Worm (Caenorhabditis elegans) whole organism, mixed stage, embryonic: ENCODE results near the gene D1025.10.

ENCODE experiments used
- M03D4.4 ChIP-seq: sonication (generic microtip); optimal IDR thresholded peaks from 2 replicates; lab custom pipeline; 2017; ENCODE audit warnings: mild to moderate bottlenecking, missing genetic modification characterization, missing compliant biosample characterization
- bed-3 ChIP-seq: fragments of 200-800 bp; sonication (Bioruptor generic); optimal IDR thresholded peaks from 3 replicates; lab custom pipeline; 2018; ENCODE audit warnings: mild to moderate bottlenecking, missing genetic modification characterization, moderate library complexity, missing compliant biosample characterization
- blmp-1 ChIP-seq: fragments of 150-350 bp; optimal IDR thresholded peaks from 2 replicates; lab custom pipeline; 2014; ENCODE audit warnings: missing biosample characterization, missing genetic modification characterization
- ceh-39 ChIP-seq: fragments of 150-350 bp; optimal IDR thresholded peaks from 2 replicates; lab custom pipeline; 2014; ENCODE audit warnings: missing biosample characterization, missing genetic modification characterization
- ceh-43 ChIP-seq: fragments of 200-800 bp; sonication (Bioruptor generic); optimal IDR thresholded peaks from 2 replicates; lab custom pipeline; 2018; ENCODE audit warnings: mild to moderate bottlenecking, missing genetic modification characterization, moderate library complexity, missing compliant biosample characterization
- ceh-83 ChIP-seq: fragments of 200-800 bp; sonication (Bioruptor generic); optimal IDR thresholded peaks from 2 replicates; lab custom pipeline; 2018; ENCODE audit warnings: mild to moderate bottlenecking, missing genetic modification characterization, missing compliant biosample characterization
- ces-1 ChIP-seq: fragments of 150-350 bp; optimal IDR thresholded peaks from 2 replicates; lab custom pipeline; 2014; ENCODE audit warnings: missing biosample characterization, missing genetic modification reagents, missing genetic modification characterization
- cnd-1 ChIP-seq: fragments of 200-800 bp; sonication (Bioruptor generic); optimal IDR thresholded peaks from 2 replicates; lab custom pipeline; 2018; ENCODE audit warnings: mild to moderate bottlenecking, missing genetic modification characterization, missing compliant biosample characterization
- drap-1 ChIP-seq: fragments of 200-800 bp; sonication (Bioruptor generic); optimal IDR thresholded peaks from 3 replicates; lab custom pipeline; 2018; ENCODE audit warnings: mild to moderate bottlenecking, missing genetic modification characterization, missing compliant biosample characterization
- elt-1 ChIP-seq: sonication (generic microtip); optimal IDR thresholded peaks from 2 replicates; lab custom pipeline; 2017; ENCODE audit warnings: missing genetic modification characterization, mild to moderate bottlenecking, missing compliant biosample characterization, antibody characterized with exemption, moderate library complexity, borderline replicate concordance; ENCODE audit not compliant: insufficient read depth
- elt-3 ChIP-seq: fragments of 150-350 bp; optimal IDR thresholded peaks from 2 replicates; lab custom pipeline; 2014; ENCODE audit warnings: missing biosample characterization, missing genetic modification characterization
- ham-2 ChIP-seq: fragments of 200-800 bp; sonication (Bioruptor generic); optimal IDR thresholded peaks from 2 replicates; lab custom pipeline; 2018; ENCODE audit warnings: mild to moderate bottlenecking, missing genetic modification characterization, missing compliant biosample characterization
- hlh-1 ChIP-seq: fragments of 150-350 bp; optimal IDR thresholded peaks from 2 replicates; lab custom pipeline; 2014; ENCODE audit warnings: missing biosample characterization, missing genetic modification reagents, missing genetic modification characterization
- lin-13 ChIP-seq: fragments of 150-350 bp; optimal IDR thresholded peaks from 2 replicates; lab custom pipeline; 2014; ENCODE audit warnings: missing biosample characterization, missing genetic modification characterization
- lsy-2 ChIP-seq: fragments of 150-350 bp; optimal IDR thresholded peaks from 2 replicates; lab custom pipeline; 2014; ENCODE audit warnings: missing biosample characterization, missing genetic modification characterization
- mab-5 ChIP-seq: fragments of 150-350 bp; optimal IDR thresholded peaks from 2 replicates; lab custom pipeline; 2014; ENCODE audit warnings: missing biosample characterization, missing genetic modification characterization
- mep-1 ChIP-seq: fragments of 150-350 bp; optimal IDR thresholded peaks from 2 replicates; lab custom pipeline; 2017; ENCODE audit warnings: missing biosample characterization, missing genetic modification reagents, missing genetic modification characterization, inconsistent platforms
- mls-2 ChIP-seq: sonication (generic microtip); optimal IDR thresholded peaks from 2 replicates; lab custom pipeline; 2016; ENCODE audit warnings: mild to moderate bottlenecking, missing genetic modification characterization, moderate library complexity, missing compliant biosample characterization
- nhr-12 ChIP-seq: fragments of 150-350 bp; optimal IDR thresholded peaks from 2 replicates; lab custom pipeline; 2014; ENCODE audit warnings: missing biosample characterization, missing genetic modification characterization
- nhr-237 ChIP-seq: fragments of 150-350 bp; optimal IDR thresholded peaks from 2 replicates; lab custom pipeline; 2014; ENCODE audit warnings: missing biosample characterization, missing genetic modification characterization
- nhr-76 ChIP-seq: sonication (generic microtip); optimal IDR thresholded peaks from 2 replicates; lab custom pipeline; 2017; ENCODE audit warnings: missing biosample characterization, missing genetic modification characterization
- pha-4 ChIP-seq: fragments of 150-350 bp; optimal IDR thresholded peaks from 2 replicates; lab custom pipeline; 2018; ENCODE audit warnings: missing biosample characterization, missing genetic modification reagents, missing genetic modification characterization
- snpc-4 ChIP-seq: fragments of 150-350 bp; optimal IDR thresholded peaks from 2 replicates; lab custom pipeline; 2014; ENCODE audit warnings: missing biosample characterization, missing genetic modification characterization
- sptf-1 ChIP-seq: sonication (generic microtip); optimal IDR thresholded peaks from 2 replicates; lab custom pipeline; 2017; ENCODE audit warnings: mild to moderate bottlenecking, missing genetic modification characterization, moderate library complexity, missing compliant biosample characterization
- unc-120 ChIP-seq: sonication (generic microtip); optimal IDR thresholded peaks from 2 replicates; lab custom pipeline; 2017; ENCODE audit warnings: missing genetic modification characterization, missing compliant biosample characterization; ENCODE audit not compliant: poor library complexity, severe bottlenecking
- unc-62 ChIP-seq: fragments of 150-350 bp; optimal IDR thresholded peaks from 2 replicates; lab custom pipeline; 2014; ENCODE audit warnings: missing biosample characterization, missing genetic modification reagents, missing genetic modification characterization
- zip-8 ChIP-seq: fragments of 150-350 bp; optimal IDR thresholded peaks from 2 replicates; lab custom pipeline; 2014; ENCODE audit warnings: missing biosample characterization, missing genetic modification characterization
- ztf-11 ChIP-seq: fragments of 150-350 bp; optimal IDR thresholded peaks from 2 replicates; lab custom pipeline; 2014; ENCODE audit warnings: missing biosample characterization, missing genetic modification characterization

D1025.10 gene

DNA sequence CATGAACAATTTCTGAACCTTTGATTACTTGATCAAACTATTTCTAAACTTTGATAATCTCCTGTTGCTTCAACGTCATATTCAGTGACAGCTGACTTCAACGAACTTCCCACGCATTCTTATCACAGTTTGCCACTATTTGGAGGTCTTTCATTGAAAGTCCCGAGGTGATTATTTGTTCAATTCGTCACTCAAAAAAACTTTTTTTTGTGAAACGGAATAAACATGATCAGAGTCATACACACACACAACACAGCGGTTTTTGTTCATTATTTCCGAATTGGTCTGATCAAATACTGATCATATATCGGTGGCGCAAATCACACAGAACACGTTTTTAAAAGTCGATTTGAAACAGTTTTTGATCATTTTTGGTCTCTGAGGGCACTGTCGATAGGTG is 39.7 kb downstream of the D1025.10 start:
- TF ChIP-seq mab-5 (tag; lab: Kevin White, UChicago) (no peak), blmp-1 (no peak), ceh-83 (GFP tag; lab: Kevin White, UChicago) (no peak), drap-1 (GFP tag; lab: Kevin White, UChicago) (no peak), cnd-1 (no peak), elt-1 (tag; lab: Kevin White, UChicago) (no peak)
- TF ChIP-seq, all 35 proteins: peak for 0

DNA sequence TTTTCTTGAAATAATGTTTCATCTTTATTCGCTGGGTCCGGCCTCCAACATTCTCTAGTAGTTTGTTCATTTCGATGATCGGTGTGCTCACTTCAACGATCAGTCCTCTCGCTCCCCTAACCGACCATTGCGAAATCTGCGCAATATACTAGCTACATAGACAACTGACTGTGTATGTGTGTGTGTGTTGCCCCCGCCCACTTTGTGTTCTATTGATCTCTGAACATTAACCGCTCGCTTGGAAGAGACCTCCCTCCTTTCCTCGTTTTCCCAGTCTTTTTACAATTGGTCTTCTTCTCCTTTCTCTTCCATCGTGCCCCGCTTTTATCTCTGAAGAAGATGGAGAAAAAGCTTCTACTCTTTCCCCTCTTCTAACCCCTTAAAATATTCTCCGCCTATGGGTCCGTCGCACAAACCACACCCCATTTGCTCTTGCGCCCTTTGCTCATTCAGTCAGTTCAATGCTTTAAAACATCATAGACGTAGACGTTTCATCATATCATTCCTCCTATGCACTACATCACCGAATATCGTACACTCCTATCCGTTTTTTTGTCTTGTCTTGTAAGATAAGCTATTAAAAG is 40.8 kb downstream of the D1025.10 start:
- TF ChIP-seq lsy-2 (tag; lab: Kevin White, UChicago) (peak; percentile 26), ceh-39 (tag; lab: Kevin White, UChicago) (no peak), nhr-76 (tag; lab: Kevin White, UChicago) (no peak), snpc-4 (tag; lab: Kevin White, UChicago) (no peak), blmp-1 (no peak), nhr-12 (tag; lab: Kevin White, UChicago) (no peak), ztf-11 (tag; lab: Kevin White, UChicago) (no peak), nhr-237 (peak; percentile 62), unc-62 (peak; percentile 39), hlh-1 (tag; lab: Kevin White, UChicago) (peak; percentile 39), unc-120 (peak; percentile 62), ham-2 (GFP tag; lab: Kevin White, UChicago) (no peak), ces-1 (GFP tag; lab: Kevin White, UChicago) (peak; percentile 25), mep-1 (tag; lab: Kevin White, UChicago) (no peak), mls-2 (tag; lab: Kevin White, UChicago) (no peak), bed-3 (GFP tag; lab: Kevin White, UChicago) (no peak)

ce11 chrX:14557936-14558554 is 41.4 kb downstream of the D1025.10 start, which contains the start of gene nhr-3:
nhr-3 (plus strand) TSS chrX:14558504.
- TF ChIP-seq blmp-1 (peak; percentile 36), elt-3 (tag; lab: Kevin White, UChicago) (peak; percentile 36), unc-62 (peak; percentile 57), M03D4.4 (tag; lab: Kevin White, UChicago) (no peak), elt-1 (tag; lab: Kevin White, UChicago) (peak; percentile 82)

ce11 chrX:14559084-14559483 is 42.4 kb downstream of the D1025.10 start:
- TF ChIP-seq ceh-83 (GFP tag; lab: Kevin White, UChicago) (no peak), unc-62 (no peak), ceh-43 (GFP tag; lab: Kevin White, UChicago) (no peak), nhr-76 (tag; lab: Kevin White, UChicago) (no peak), lin-13 (tag; lab: Kevin White, UChicago) (no peak), ces-1 (GFP tag; lab: Kevin White, UChicago) (no peak), mab-5 (tag; lab: Kevin White, UChicago) (no peak), zip-8 (tag; lab: Kevin White, UChicago) (no peak), nhr-237 (no peak), pha-4 (tag; lab: Kevin White, UChicago) (no peak)
- TF ChIP-seq, all 35 proteins: peak for 0

ce11 chrX:14559519-14560296 is 43.0 kb downstream of the D1025.10 start:
- TF ChIP-seq sptf-1 (tag; lab: Kevin White, UChicago) (no peak), cnd-1 (no peak), drap-1 (GFP tag; lab: Kevin White, UChicago) (no peak), pha-4 (tag; lab: Kevin White, UChicago) (peak; percentile 52)
